Worm (Caenorhabditis elegans) whole organism, L1 larva: Measurements from ENCODE around the gene W07G4.5.

ENCODE experiments used
- C04F5.9 ChIP-seq: sonication (generic microtip); optimal IDR thresholded peaks from 2 replicates; lab custom pipeline; 2016; ENCODE audit warnings: missing genetic modification characterization, missing compliant biosample characterization
- C34B4.2 ChIP-seq: sonication (generic microtip); optimal IDR thresholded peaks from 2 replicates; lab custom pipeline; 2017; ENCODE audit warnings: mild to moderate bottlenecking, missing genetic modification characterization, missing compliant biosample characterization
- Y116A8C.19 ChIP-seq: sonication (generic microtip); optimal IDR thresholded peaks from 2 replicates; lab custom pipeline; 2016; ENCODE audit warnings: missing compliant biosample characterization, missing genetic modification characterization, borderline replicate concordance
- aha-1 ChIP-seq: fragments of 150-350 bp; optimal IDR thresholded peaks from 2 replicates; lab custom pipeline; 2014; ENCODE audit warnings: missing biosample characterization, missing genetic modification characterization
- aly-2 ChIP-seq: fragments of 150-350 bp; optimal IDR thresholded peaks from 2 replicates; lab custom pipeline; 2014; ENCODE audit warnings: missing biosample characterization, missing genetic modification characterization
- ama-1 ChIP-seq: fragments of 150-350 bp; optimal IDR thresholded peaks from 2 replicates; lab custom pipeline; 2014
- blmp-1 ChIP-seq: fragments of 150-350 bp; optimal IDR thresholded peaks from 2 replicates; lab custom pipeline; 2014; ENCODE audit warnings: missing biosample characterization, missing genetic modification characterization
- ceh-63 ChIP-seq: fragments of 200-800 bp; sonication (Bioruptor generic); optimal IDR thresholded peaks from 2 replicates; lab custom pipeline; 2018; ENCODE audit warnings: mild to moderate bottlenecking, missing genetic modification characterization, missing compliant biosample characterization
- ceh-88 ChIP-seq: fragments of 200-800 bp; sonication (Bioruptor generic); IDR thresholded peaks from 2 replicates; pipeline ENCODE4 v1.3.6; 2022; ENCODE audit warnings: missing genetic modification characterization, missing compliant biosample characterization
- ces-1 ChIP-seq: fragments of 150-350 bp; optimal IDR thresholded peaks from 2 replicates; lab custom pipeline; 2014; ENCODE audit warnings: missing biosample characterization, missing genetic modification reagents, missing genetic modification characterization
- dpl-1 ChIP-seq, 3 experiments: fragments of 150-350 bp in 2 of 3; sonication (generic microtip) in 1 of 3; optimal IDR thresholded peaks; 2 replicates each; lab custom pipeline; 2014 to 2017; ENCODE audit warnings: missing biosample characterization in 3 of 3, missing genetic modification characterization in 3 of 3, missing genetic modification reagents in 3 of 3
- efl-1 ChIP-seq, 4 experiments: fragments of 150-350 bp; optimal IDR thresholded peaks in 3 of 4; peaks in 1 of 4; 1 replicate in 1 of 4; 2 replicates in 3 of 4; lab custom pipeline; 2014; ENCODE audit warnings: missing biosample characterization in 2 of 4, missing genetic modification characterization in 2 of 4, missing genetic modification reagents in 2 of 4
- efl-3 ChIP-seq: fragments of 200-800 bp; sonication (Bioruptor generic); optimal IDR thresholded peaks from 2 replicates; lab custom pipeline; 2018; ENCODE audit warnings: mild to moderate bottlenecking, missing genetic modification characterization, missing compliant biosample characterization
- egl-13 ChIP-seq: sonication (generic microtip); optimal IDR thresholded peaks from 2 replicates; lab custom pipeline; 2016; ENCODE audit warnings: missing genotype, missing genetic modification reagents, missing genetic modification characterization, missing compliant biosample characterization
- elt-2 ChIP-seq: sonication (generic microtip); optimal IDR thresholded peaks from 2 replicates; lab custom pipeline; 2016; ENCODE audit warnings: missing genetic modification characterization, mild to moderate bottlenecking, inconsistent platforms, missing compliant biosample characterization, missing genetic modification reagents
- elt-3 ChIP-seq, 6 experiments: fragments of 150-350 bp in 1 of 6; sonication (generic microtip); optimal IDR thresholded peaks; 2 replicates each; lab custom pipeline; 2017 to 2018; ENCODE audit warnings: missing biosample characterization in 6 of 6, missing genetic modification characterization in 6 of 6, inconsistent platforms in 1 of 6
- fkh-4 ChIP-seq: sonication (generic microtip); optimal IDR thresholded peaks from 2 replicates; lab custom pipeline; 2016; ENCODE audit warnings: missing compliant biosample characterization, missing genetic modification characterization, borderline replicate concordance
- fkh-8 ChIP-seq: sonication (generic microtip); optimal IDR thresholded peaks from 2 replicates; lab custom pipeline; 2016; ENCODE audit warnings: mild to moderate bottlenecking, missing genetic modification characterization, missing compliant biosample characterization
- fos-1 ChIP-seq: fragments of 150-350 bp; optimal IDR thresholded peaks from 2 replicates; lab custom pipeline; 2014; ENCODE audit warnings: missing biosample characterization, missing genetic modification characterization
- hlh-17 ChIP-seq: fragments of 200-800 bp; sonication (Bioruptor generic); optimal IDR thresholded peaks from 2 replicates; lab custom pipeline; 2018; ENCODE audit warnings: missing genetic modification characterization, mild to moderate bottlenecking, missing compliant biosample characterization, moderate library complexity, borderline replicate concordance
- hlh-4 ChIP-seq: sonication (generic microtip); optimal IDR thresholded peaks from 2 replicates; lab custom pipeline; 2016; ENCODE audit warnings: mild to moderate bottlenecking, missing genetic modification characterization, missing compliant biosample characterization
- hpl-2 ChIP-seq: fragments of 150-350 bp; optimal IDR thresholded peaks from 2 replicates; lab custom pipeline; 2014; ENCODE audit warnings: missing biosample characterization, missing genetic modification reagents, missing genetic modification characterization
- jun-1 ChIP-seq: fragments of 150-350 bp; optimal IDR thresholded peaks from 2 replicates; lab custom pipeline; 2014; ENCODE audit warnings: missing biosample characterization, missing genetic modification reagents, missing genetic modification characterization
- lin-13 ChIP-seq: fragments of 150-350 bp; optimal IDR thresholded peaks from 2 replicates; lab custom pipeline; 2014; ENCODE audit warnings: missing biosample characterization, missing genetic modification reagents, missing genetic modification characterization
- lin-14 ChIP-seq: fragments of 200-800 bp; sonication (Bioruptor generic); optimal IDR thresholded peaks from 2 replicates; lab custom pipeline; 2018; ENCODE audit warnings: mild to moderate bottlenecking, missing genetic modification characterization, moderate library complexity, missing compliant biosample characterization
- lin-15B ChIP-seq: fragments of 150-350 bp; sonication (generic microtip); optimal IDR thresholded peaks from 3 replicates; lab custom pipeline; 2014; ENCODE audit warnings: missing biosample characterization, missing genetic modification characterization
- lin-39 ChIP-seq: fragments of 150-350 bp; optimal IDR thresholded peaks from 2 replicates; lab custom pipeline; 2014; ENCODE audit warnings: missing biosample characterization, missing genetic modification reagents, missing genetic modification characterization
- mdl-1 ChIP-seq, 2 experiments: fragments of 150-350 bp; optimal IDR thresholded peaks; 2 replicates each; lab custom pipeline; 2014 to 2017; ENCODE audit warnings: missing biosample characterization in 2 of 2, missing genetic modification characterization in 2 of 2, inconsistent platforms in 1 of 2
- mef-2 ChIP-seq: fragments of 150-350 bp; optimal IDR thresholded peaks from 2 replicates; lab custom pipeline; 2014; ENCODE audit warnings: missing biosample characterization, missing genetic modification characterization
- mep-1 ChIP-seq: fragments of 150-350 bp; optimal IDR thresholded peaks from 2 replicates; lab custom pipeline; 2014; ENCODE audit warnings: missing biosample characterization, missing genetic modification characterization
- nhr-19 ChIP-seq: fragments of 200-800 bp; sonication (Bioruptor generic); conservative IDR thresholded peaks from 2 replicates; pipeline ENCODE4 v1.3.6; 2022; ENCODE audit warnings: missing genetic modification characterization, missing compliant biosample characterization
- nhr-20 ChIP-seq: sonication (generic microtip); optimal IDR thresholded peaks from 2 replicates; lab custom pipeline; 2016; ENCODE audit warnings: mild to moderate bottlenecking, missing genetic modification characterization, missing compliant biosample characterization
- nhr-28 ChIP-seq: fragments of 150-350 bp; optimal IDR thresholded peaks from 2 replicates; lab custom pipeline; 2014; ENCODE audit warnings: missing biosample characterization, missing genetic modification characterization
- nhr-71 ChIP-seq: sonication (generic microtip); optimal IDR thresholded peaks from 2 replicates; lab custom pipeline; 2016; ENCODE audit warnings: mild to moderate bottlenecking, missing genetic modification characterization, moderate library complexity, missing compliant biosample characterization
- nhr-90 ChIP-seq: sonication (generic microtip); optimal IDR thresholded peaks from 2 replicates; lab custom pipeline; 2016; ENCODE audit warnings: mild to moderate bottlenecking, missing genetic modification characterization, missing compliant biosample characterization; ENCODE audit not compliant: poor library complexity
- pag-3 ChIP-seq: sonication (generic microtip); optimal IDR thresholded peaks from 2 replicates; lab custom pipeline; 2017; ENCODE audit warnings: missing genetic modification characterization, mild to moderate bottlenecking, missing compliant biosample characterization, antibody characterized with exemption, borderline replicate concordance; ENCODE audit not compliant: insufficient read depth
- pqm-1 ChIP-seq: sonication (generic microtip); optimal IDR thresholded peaks from 3 replicates; lab custom pipeline; 2017; ENCODE audit warnings: missing biosample characterization, missing genetic modification characterization
- rnt-1 ChIP-seq: sonication (generic microtip); optimal IDR thresholded peaks from 2 replicates; lab custom pipeline; 2016; ENCODE audit warnings: mild to moderate bottlenecking, missing genetic modification characterization, moderate library complexity, missing compliant biosample characterization
- skn-1 ChIP-seq: fragments of 150-350 bp; optimal IDR thresholded peaks from 2 replicates; lab custom pipeline; 2014; ENCODE audit warnings: missing biosample characterization, missing genetic modification characterization
- snu-23 ChIP-seq: sonication (generic microtip); optimal IDR thresholded peaks from 2 replicates; lab custom pipeline; 2016; ENCODE audit warnings: missing genetic modification characterization, missing compliant biosample characterization
- sptf-1 ChIP-seq: fragments of 150-350 bp; optimal IDR thresholded peaks from 2 replicates; lab custom pipeline; 2014; ENCODE audit warnings: missing biosample characterization, missing genetic modification characterization
- swsn-7 ChIP-seq: sonication (generic microtip); optimal IDR thresholded peaks from 2 replicates; lab custom pipeline; 2016; ENCODE audit warnings: missing genetic modification characterization, missing compliant biosample characterization
- tbx-2 ChIP-seq: sonication (generic microtip); optimal IDR thresholded peaks from 2 replicates; lab custom pipeline; 2016; ENCODE audit warnings: missing genetic modification characterization, missing compliant biosample characterization
- tlp-1 ChIP-seq: fragments of 150-350 bp; optimal IDR thresholded peaks from 2 replicates; lab custom pipeline; 2014; ENCODE audit warnings: missing biosample characterization, missing genetic modification characterization
- unc-130 ChIP-seq: fragments of 150-350 bp; optimal IDR thresholded peaks from 2 replicates; lab custom pipeline; 2017; ENCODE audit warnings: missing biosample characterization, missing genetic modification characterization, inconsistent platforms
- unc-62 ChIP-seq: fragments of 150-350 bp; optimal IDR thresholded peaks from 2 replicates; lab custom pipeline; 2014; ENCODE audit warnings: missing biosample characterization, missing genetic modification reagents, missing genetic modification characterization
- unc-98 ChIP-seq: fragments of 200-800 bp; sonication (Bioruptor generic); IDR thresholded peaks from 2 replicates; pipeline ENCODE4 v1.3.6; 2022; ENCODE audit warnings: missing genetic modification characterization, missing compliant biosample characterization
- vab-15 ChIP-seq: sonication (generic microtip); optimal IDR thresholded peaks from 2 replicates; lab custom pipeline; 2017; ENCODE audit warnings: missing genotype, mild to moderate bottlenecking, missing genetic modification characterization, missing compliant biosample characterization
- xbp-1 ChIP-seq: sonication (generic microtip); optimal IDR thresholded peaks from 2 replicates; lab custom pipeline; 2016; ENCODE audit warnings: missing genetic modification characterization, missing compliant biosample characterization
- ztf-11 ChIP-seq, 2 experiments: sonication (generic microtip); optimal IDR thresholded peaks; 2 replicates each; lab custom pipeline; 2016 to 2017; ENCODE audit warnings: missing genetic modification characterization in 2 of 2, missing biosample characterization in 1 of 2, missing compliant biosample characterization in 1 of 2

W07G4.5 gene

DNA sequence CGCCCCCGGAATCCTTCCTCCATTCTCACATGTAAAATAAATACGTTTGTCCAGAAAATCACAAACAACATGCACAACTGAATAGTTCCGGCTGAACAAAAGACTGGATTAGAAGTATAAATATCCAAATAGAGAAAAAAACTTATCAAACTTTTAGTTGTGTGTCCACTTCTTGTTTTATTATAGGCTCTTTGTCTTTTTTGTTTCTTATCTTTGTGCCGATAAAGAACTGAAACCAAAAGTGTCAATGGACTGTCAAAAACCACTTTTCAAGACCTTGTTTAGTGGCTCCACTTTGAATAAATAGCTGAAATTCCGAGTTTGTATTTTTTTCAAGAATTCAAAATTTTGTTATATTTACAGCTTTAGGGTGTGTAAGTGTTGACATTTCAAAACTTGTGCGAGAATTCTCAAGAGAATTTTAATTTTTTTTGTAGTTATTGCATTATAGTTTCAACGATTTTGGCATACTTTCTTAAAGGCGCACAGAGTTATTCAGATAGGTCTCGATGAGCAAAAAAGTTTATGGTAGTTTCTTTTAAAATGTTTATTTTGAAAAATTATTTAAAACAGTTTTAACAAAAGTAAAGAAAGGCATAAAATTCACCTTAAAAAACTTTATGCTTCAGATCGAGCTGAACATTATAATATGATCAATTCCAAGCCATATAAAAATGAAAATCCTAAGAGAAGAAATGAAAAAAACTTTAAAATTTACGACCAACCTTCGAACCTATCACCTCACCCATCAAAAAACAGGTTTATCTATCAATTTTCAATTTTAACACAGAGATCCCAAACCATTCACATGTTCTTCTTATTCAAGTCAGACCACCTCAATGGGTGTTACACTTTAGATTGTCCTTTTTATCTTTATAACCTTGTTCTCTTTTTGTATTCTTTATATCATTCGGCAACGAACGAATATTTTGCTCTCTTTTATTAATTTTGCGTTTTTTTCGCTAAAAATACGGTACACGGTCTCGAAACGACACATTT is 1.4 kb upstream of the W07G4.5 start:
- TF ChIP-seq snu-23 (no peak), blmp-1 (tag; lab: Kevin White, UChicago) (peak; percentile 24), hpl-2 (no peak), ces-1 (GFP tag; lab: Kevin White, UChicago) (no peak), elt-3 (tag; optimal IDR thresholded peaks at IDR 0.05; lab: Kevin White, UChicago) (peak in 2 of 6 experiments; percentile 30 to 43), skn-1 (tag; lab: Kevin White, UChicago) (no peak), nhr-71 (tag; lab: Kevin White, UChicago) (no peak), mef-2 (no peak), jun-1 (tag; lab: Kevin White, UChicago) (no peak), aha-1 (no peak), rnt-1 (tag; lab: Kevin White, UChicago) (no peak), Y116A8C.19 (tag; lab: Kevin White, UChicago) (no peak), hlh-17 (no peak), nhr-19 (GFP tag; lab: Robert Waterston, UW) (no peak), dpl-1 (GFP tag; optimal IDR thresholded peaks at IDR 0.05; lab: Kevin White, UChicago) (no peak), egl-13 (tag; lab: Kevin White, UChicago) (no peak), fos-1 (no peak), ama-1 (no peak), ztf-11 (tag; optimal IDR thresholded peaks at IDR 0.05; lab: Kevin White, UChicago) (no peak), mep-1 (no peak), nhr-28 (tag; lab: Kevin White, UChicago) (no peak), efl-3 (no peak), mdl-1 (tag; optimal IDR thresholded peaks at IDR 0.05; lab: Kevin White, UChicago) (no peak), efl-1 (optimal IDR thresholded peaks at IDR 0.05; lab: Kevin White, UChicago) (no peak), efl-1 (GFP tag; optimal IDR thresholded peaks at IDR 0.05 in 1 of 2; lab: Kevin White, UChicago) (peak in 1 of 2 experiments; percentile 34), lin-39 (tag; lab: Kevin White, UChicago) (no peak), lin-13 (GFP tag; lab: Kevin White, UChicago) (no peak), ceh-88 (no peak), sptf-1 (tag; lab: Kevin White, UChicago) (no peak), tbx-2 (tag; lab: Kevin White, UChicago) (no peak), nhr-90 (no peak), hlh-4 (tag; lab: Kevin White, UChicago) (no peak), lin-15B (tag; lab: Kevin White, UChicago) (no peak), unc-98 (GFP tag; lab: Robert Waterston, UW) (no peak), C34B4.2 (tag; lab: Kevin White, UChicago) (no peak), vab-15 (no peak), lin-14 (GFP tag; lab: Kevin White, UChicago) (peak; percentile 31), xbp-1 (tag; lab: Kevin White, UChicago) (no peak), pqm-1 (tag; lab: Kevin White, UChicago) (no peak), tlp-1 (no peak), swsn-7 (tag; lab: Kevin White, UChicago) (no peak), unc-130 (no peak), unc-62 (no peak), elt-2 (peak; percentile 58), nhr-20 (tag; lab: Kevin White, UChicago) (no peak), pag-3 (tag; lab: Kevin White, UChicago) (no peak), fkh-8 (tag; lab: Kevin White, UChicago) (no peak), C04F5.9 (no peak), fkh-4 (tag; lab: Kevin White, UChicago) (no peak), aly-2 (peak; percentile 51), ceh-63 (no peak)
